Fruit fly (Drosophila melanogaster) ovary, adult (tissue): ENCODE results near the gene CG7276.

Experiments used
- CG17801 ChIP-seq: fragments of 200-800 bp; optimal IDR thresholded peaks from 2 replicates; lab custom pipeline; 2019; ENCODE audit warnings: missing biosample characterization, mild to moderate bottlenecking, missing genetic modification characterization, moderate library complexity; ENCODE audit not compliant: partially characterized antibody

CG7276 gene

DNA sequence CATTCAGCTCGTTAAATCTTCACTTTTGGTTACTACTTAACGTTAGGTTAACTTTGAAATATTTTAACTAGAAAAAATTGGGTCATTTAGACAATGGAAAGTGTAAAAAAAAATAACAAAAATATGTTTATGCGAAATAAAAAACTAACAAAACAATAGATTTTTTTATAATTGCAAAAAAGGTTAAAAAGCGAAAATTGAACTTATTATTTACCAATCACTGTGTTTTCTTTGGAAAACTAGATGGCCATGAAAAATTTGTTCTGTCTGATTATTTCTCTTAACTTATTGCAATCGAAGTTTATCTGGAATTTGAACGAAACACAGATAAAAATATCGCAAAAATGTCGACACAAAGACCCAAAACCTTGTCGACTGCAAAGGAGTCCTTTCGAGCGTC is at the start of gene CG7276:
Gene CG7276 (plus strand): TSS at position 301 of the 400 bp plus-strand sequence.
- no peak for TF ChIP-seq CG17801

- TF ChIP-seq CG17801, result no peak
Measured at dm6 chr3L:15474010-15474409, 24.0 kb upstream of the CG7276 start, which contains the start of gene cocoon. cocoon (minus strand) TSS chr3L:15474110.

DNA sequence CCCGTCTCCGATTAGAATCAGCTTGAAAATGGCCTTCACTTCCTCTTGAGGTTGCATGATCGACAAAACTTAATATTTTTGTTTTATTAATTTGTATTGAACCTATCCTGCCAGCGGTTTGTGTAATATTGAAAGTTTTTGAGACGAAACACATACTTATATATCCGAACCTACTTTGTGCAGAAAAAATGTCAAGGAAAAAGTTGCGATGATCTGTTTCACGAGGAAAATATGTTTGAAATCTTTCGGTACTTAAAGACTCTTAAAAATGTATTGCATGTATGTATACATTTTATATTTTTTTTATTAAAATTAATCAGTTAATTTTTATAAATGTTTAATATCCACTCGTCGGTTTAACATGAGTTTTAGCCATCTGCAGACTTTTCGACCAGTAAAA is 12.7 kb upstream of the CG7276 start, which contains the start of gene Ran-like:
Gene Ran-like (minus strand): TSS at position 101 of the 400 bp plus-strand sequence.
- TF ChIP-seq CG17801, result no peak

dm6 chr3L:15493886-15494598 is 4.0 kb upstream of the CG7276 start:
- TF ChIP-seq CG17801, result peak; percentile 17

dm6 chr3L:15494599-15495271 is 3.3 kb upstream of the CG7276 start:
- no peak for TF ChIP-seq CG17801

dm6 chr3L:15495449-15495848 is 2.6 kb upstream of the CG7276 start, which contains the start of gene CG12355:
CG12355 (minus strand) TSS chr3L:15495549.
- no peak for TF ChIP-seq CG17801

DNA sequence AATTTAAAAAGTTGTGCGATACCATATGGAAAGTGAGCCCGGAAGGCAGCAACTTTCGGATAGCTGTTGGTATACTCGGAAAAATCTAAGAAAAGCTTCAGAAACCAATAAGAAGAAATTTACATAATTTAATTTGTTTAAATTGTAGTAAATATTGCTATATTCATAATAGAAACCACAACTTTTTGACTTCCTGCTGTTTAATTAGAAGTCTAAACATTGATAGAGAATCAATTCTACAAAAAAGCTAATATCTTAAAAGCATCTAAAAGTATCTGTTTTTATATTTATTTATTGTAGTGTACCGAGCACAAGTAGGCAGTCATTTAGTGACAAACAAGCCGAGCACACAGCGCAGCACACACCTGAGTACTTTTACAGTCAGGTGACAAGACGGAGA is 1.7 kb upstream of the CG7276 start, which contains the start of gene CG13455:
Gene CG13455 (plus strand): TSS at position 301 of the 400 bp plus-strand sequence.
- no peak for TF ChIP-seq CG17801

DNA sequence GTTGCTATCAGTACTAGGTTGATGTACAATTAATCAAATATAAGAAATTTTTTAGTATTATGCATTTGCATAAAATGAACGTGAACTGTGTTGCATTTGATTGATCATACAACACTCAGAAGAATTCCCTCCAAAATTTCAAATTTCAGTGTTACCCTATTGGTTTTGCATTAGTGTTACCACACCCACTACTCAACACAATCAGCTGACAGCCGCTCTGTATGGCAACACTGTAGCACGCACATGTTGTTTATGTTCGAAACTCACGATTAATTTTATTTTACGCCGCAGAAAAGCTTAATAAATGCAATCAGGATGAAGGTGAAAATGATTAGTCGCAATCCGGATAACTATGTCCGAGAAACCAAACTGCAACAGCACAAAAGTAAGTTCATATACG is 743 bp downstream of the CG7276 start, which contains the start of gene CG7275:
Gene CG7275 (plus strand): TSS at position 215 of the 400 bp plus-strand sequence.
- no peak for TF ChIP-seq CG17801

dm6 chr3L:15500813-15501645 is 3.0 kb downstream of the CG7276 start, which contains the start of gene CG7272:
CG7272 (plus strand) TSS chr3L:15500938.
- TF ChIP-seq CG17801, result peak; percentile 1

DNA sequence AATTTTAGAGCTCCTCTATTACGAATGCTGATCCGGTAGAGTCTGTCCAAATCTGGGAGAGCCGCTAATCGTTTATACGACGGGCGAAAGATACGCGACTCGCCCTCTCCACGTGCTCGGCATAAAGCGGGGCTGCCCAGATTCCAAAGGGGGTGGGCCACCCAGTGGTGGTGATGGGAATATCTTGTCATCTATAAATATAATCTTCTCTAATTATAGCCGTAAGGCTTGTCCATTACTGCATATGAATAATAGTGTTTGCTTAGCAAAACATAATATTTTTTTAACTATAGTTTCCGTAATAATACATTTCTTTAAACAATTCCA is 3.6 kb downstream of the CG7276 start:
- no peak for TF ChIP-seq CG17801

dm6 chr3L:15502256-15502655 is 4.3 kb downstream of the CG7276 start:
- TF ChIP-seq CG17801, result no peak

- no peak for TF ChIP-seq CG17801
Measured at dm6 chr3L:15504687-15505086, 6.7 kb downstream of the CG7276 start, which contains the start of gene CG7857. CG7857 (minus strand) TSS chr3L:15504894.

DNA sequence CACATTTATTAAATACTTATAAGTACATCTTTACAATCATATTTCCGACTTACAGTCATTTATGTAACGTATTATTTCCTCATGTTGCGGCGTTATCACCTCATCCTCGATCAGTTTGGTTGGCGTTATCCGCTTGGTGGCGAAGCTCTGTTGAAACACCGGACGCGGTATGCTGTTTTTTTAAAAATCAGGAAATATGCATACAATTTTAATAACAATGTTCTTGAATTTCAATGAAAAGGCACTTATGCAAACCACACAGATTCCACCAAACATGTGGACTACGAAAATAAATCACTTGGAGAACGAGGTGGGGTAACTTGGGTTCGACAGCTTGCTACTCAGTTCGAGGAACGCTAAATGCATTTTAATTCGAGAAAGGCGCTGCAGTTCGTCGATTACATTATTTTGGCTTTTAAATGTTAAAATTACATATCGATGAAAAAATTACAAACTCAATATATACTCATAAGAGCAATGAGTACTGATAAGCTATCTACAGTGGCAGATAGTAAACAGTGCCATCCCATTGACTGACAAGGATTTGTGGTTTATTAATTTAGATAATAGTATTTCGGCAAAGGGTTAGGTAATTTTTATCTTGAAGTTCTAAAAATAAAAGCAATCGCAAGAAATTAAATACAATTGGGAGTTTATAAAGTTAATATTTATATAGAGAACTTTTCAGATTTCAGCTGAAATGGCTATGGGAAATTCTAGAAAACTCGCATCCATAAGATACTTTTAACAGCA is 8.3 kb downstream of the CG7276 start:
- TF ChIP-seq CG17801, result no peak

DNA sequence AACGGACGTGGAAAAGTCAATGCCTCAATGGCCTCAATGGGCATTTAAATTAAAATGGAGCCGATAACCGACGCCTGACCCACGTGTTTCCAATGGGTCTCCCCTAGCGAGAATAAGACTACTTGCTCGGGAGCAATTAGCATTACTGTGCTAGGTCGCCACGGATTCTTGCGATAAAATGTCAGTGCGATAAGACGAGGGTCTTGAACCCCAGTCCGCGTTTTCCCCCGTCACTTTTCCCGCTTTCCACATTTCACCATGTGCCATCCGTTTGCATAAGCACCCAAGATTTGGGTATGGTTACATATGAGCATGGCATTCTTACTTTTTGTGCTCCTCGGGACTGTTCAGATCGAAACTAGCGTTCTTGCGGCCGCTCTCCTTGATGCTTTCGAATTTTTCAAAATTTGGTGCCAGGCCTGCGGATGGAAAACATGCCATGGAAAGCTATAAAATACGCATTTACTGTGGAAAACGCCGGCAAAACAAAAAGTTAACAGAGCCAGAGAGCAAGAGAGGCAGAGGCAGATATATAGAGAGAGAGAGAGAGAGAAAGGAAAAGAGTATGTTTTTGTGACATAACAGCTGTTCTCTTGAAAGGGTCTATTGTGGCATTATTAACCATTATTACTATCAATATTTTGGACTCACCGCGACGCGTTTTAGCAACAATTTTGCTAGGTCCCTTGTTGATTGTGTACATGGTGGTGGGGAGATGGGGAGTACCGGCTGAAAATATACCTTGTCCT is 9.3 kb downstream of the CG7276 start:
- TF ChIP-seq CG17801, result no peak

DNA sequence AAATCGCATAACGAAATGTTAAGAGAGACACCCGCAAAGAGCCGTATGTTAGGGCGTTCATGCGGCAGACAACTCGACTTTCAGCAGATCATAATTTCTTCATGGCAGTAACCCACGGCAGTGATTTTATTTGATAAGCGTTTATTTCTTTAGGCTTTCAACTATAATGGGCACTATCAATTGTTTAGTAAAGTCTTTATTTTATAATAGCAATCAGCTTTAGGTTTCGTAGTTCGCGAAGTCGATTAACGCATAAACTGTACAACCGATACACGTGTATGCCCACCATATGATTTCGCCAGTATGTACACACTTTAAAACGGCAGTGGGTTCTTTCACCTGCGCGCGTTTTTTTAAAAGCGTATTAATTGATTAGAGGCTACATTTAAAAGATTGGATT is 10.2 kb downstream of the CG7276 start, which contains the start of gene CG7841:
Gene CG7841 (minus strand): TSS at position 20 of the 400 bp plus-strand sequence.
- peak; percentile 99 for TF ChIP-seq CG17801
